Worm (Caenorhabditis elegans) whole organism, mixed stage, embryonic: ENCODE results near the gene M163.7.

Experiments used
- M03D4.4 ChIP-seq: sonication (generic microtip); optimal IDR thresholded peaks from 2 replicates; lab custom pipeline; 2017; ENCODE audit warnings: mild to moderate bottlenecking, missing genetic modification characterization, missing compliant biosample characterization
- bed-3 ChIP-seq: fragments of 200-800 bp; sonication (Bioruptor generic); optimal IDR thresholded peaks from 3 replicates; lab custom pipeline; 2018; ENCODE audit warnings: mild to moderate bottlenecking, missing genetic modification characterization, moderate library complexity, missing compliant biosample characterization
- blmp-1 ChIP-seq: fragments of 150-350 bp; optimal IDR thresholded peaks from 2 replicates; lab custom pipeline; 2014; ENCODE audit warnings: missing biosample characterization, missing genetic modification characterization
- ceh-39 ChIP-seq: fragments of 150-350 bp; optimal IDR thresholded peaks from 2 replicates; lab custom pipeline; 2014; ENCODE audit warnings: missing biosample characterization, missing genetic modification characterization
- ceh-43 ChIP-seq: fragments of 200-800 bp; sonication (Bioruptor generic); optimal IDR thresholded peaks from 2 replicates; lab custom pipeline; 2018; ENCODE audit warnings: mild to moderate bottlenecking, missing genetic modification characterization, moderate library complexity, missing compliant biosample characterization
- ceh-83 ChIP-seq: fragments of 200-800 bp; sonication (Bioruptor generic); optimal IDR thresholded peaks from 2 replicates; lab custom pipeline; 2018; ENCODE audit warnings: mild to moderate bottlenecking, missing genetic modification characterization, missing compliant biosample characterization
- ces-1 ChIP-seq: fragments of 150-350 bp; optimal IDR thresholded peaks from 2 replicates; lab custom pipeline; 2014; ENCODE audit warnings: missing biosample characterization, missing genetic modification reagents, missing genetic modification characterization
- cnd-1 ChIP-seq: fragments of 200-800 bp; sonication (Bioruptor generic); optimal IDR thresholded peaks from 2 replicates; lab custom pipeline; 2018; ENCODE audit warnings: mild to moderate bottlenecking, missing genetic modification characterization, missing compliant biosample characterization
- drap-1 ChIP-seq: fragments of 200-800 bp; sonication (Bioruptor generic); optimal IDR thresholded peaks from 3 replicates; lab custom pipeline; 2018; ENCODE audit warnings: mild to moderate bottlenecking, missing genetic modification characterization, missing compliant biosample characterization
- elt-1 ChIP-seq: sonication (generic microtip); optimal IDR thresholded peaks from 2 replicates; lab custom pipeline; 2017; ENCODE audit warnings: missing genetic modification characterization, mild to moderate bottlenecking, missing compliant biosample characterization, antibody characterized with exemption, moderate library complexity, borderline replicate concordance; ENCODE audit not compliant: insufficient read depth
- elt-3 ChIP-seq: fragments of 150-350 bp; optimal IDR thresholded peaks from 2 replicates; lab custom pipeline; 2014; ENCODE audit warnings: missing biosample characterization, missing genetic modification characterization
- flh-1 ChIP-seq: fragments of 200-800 bp; sonication (Bioruptor generic); optimal IDR thresholded peaks from 2 replicates; lab custom pipeline; 2018; ENCODE audit warnings: mild to moderate bottlenecking, missing genetic modification characterization, moderate library complexity, missing compliant biosample characterization
- ham-2 ChIP-seq: fragments of 200-800 bp; sonication (Bioruptor generic); optimal IDR thresholded peaks from 2 replicates; lab custom pipeline; 2018; ENCODE audit warnings: mild to moderate bottlenecking, missing genetic modification characterization, missing compliant biosample characterization
- hlh-1 ChIP-seq: fragments of 150-350 bp; optimal IDR thresholded peaks from 2 replicates; lab custom pipeline; 2014; ENCODE audit warnings: missing biosample characterization, missing genetic modification reagents, missing genetic modification characterization
- lin-13 ChIP-seq: fragments of 150-350 bp; optimal IDR thresholded peaks from 2 replicates; lab custom pipeline; 2014; ENCODE audit warnings: missing biosample characterization, missing genetic modification characterization
- lin-32 ChIP-seq: fragments of 200-800 bp; sonication (Bioruptor generic); optimal IDR thresholded peaks from 2 replicates; lab custom pipeline; 2018; ENCODE audit warnings: mild to moderate bottlenecking, missing genetic modification characterization, missing compliant biosample characterization
- lsy-2 ChIP-seq: fragments of 150-350 bp; optimal IDR thresholded peaks from 2 replicates; lab custom pipeline; 2014; ENCODE audit warnings: missing biosample characterization, missing genetic modification characterization
- mab-5 ChIP-seq: fragments of 150-350 bp; optimal IDR thresholded peaks from 2 replicates; lab custom pipeline; 2014; ENCODE audit warnings: missing biosample characterization, missing genetic modification characterization
- mep-1 ChIP-seq: fragments of 150-350 bp; optimal IDR thresholded peaks from 2 replicates; lab custom pipeline; 2017; ENCODE audit warnings: missing biosample characterization, missing genetic modification reagents, missing genetic modification characterization, inconsistent platforms
- mls-2 ChIP-seq: sonication (generic microtip); optimal IDR thresholded peaks from 2 replicates; lab custom pipeline; 2016; ENCODE audit warnings: mild to moderate bottlenecking, missing genetic modification characterization, moderate library complexity, missing compliant biosample characterization
- nhr-2 ChIP-seq: fragments of 150-350 bp; optimal IDR thresholded peaks from 2 replicates; lab custom pipeline; 2014; ENCODE audit warnings: missing biosample characterization, missing genetic modification characterization
- nhr-237 ChIP-seq: fragments of 150-350 bp; optimal IDR thresholded peaks from 2 replicates; lab custom pipeline; 2014; ENCODE audit warnings: missing biosample characterization, missing genetic modification characterization
- nhr-28 ChIP-seq: fragments of 150-350 bp; optimal IDR thresholded peaks from 2 replicates; lab custom pipeline; 2014; ENCODE audit warnings: missing biosample characterization, missing genetic modification characterization
- nhr-76 ChIP-seq: sonication (generic microtip); optimal IDR thresholded peaks from 2 replicates; lab custom pipeline; 2017; ENCODE audit warnings: missing biosample characterization, missing genetic modification characterization
- pha-4 ChIP-seq: fragments of 150-350 bp; optimal IDR thresholded peaks from 2 replicates; lab custom pipeline; 2018; ENCODE audit warnings: missing biosample characterization, missing genetic modification reagents, missing genetic modification characterization
- sem-2 ChIP-seq: fragments of 200-800 bp; sonication (Bioruptor generic); optimal IDR thresholded peaks from 2 replicates; lab custom pipeline; 2018; ENCODE audit warnings: mild to moderate bottlenecking, missing genetic modification characterization, missing compliant biosample characterization
- snpc-4 ChIP-seq: fragments of 150-350 bp; optimal IDR thresholded peaks from 2 replicates; lab custom pipeline; 2014; ENCODE audit warnings: missing biosample characterization, missing genetic modification characterization
- sptf-1 ChIP-seq: sonication (generic microtip); optimal IDR thresholded peaks from 2 replicates; lab custom pipeline; 2017; ENCODE audit warnings: mild to moderate bottlenecking, missing genetic modification characterization, moderate library complexity, missing compliant biosample characterization
- tbx-8 ChIP-seq: fragments of 200-800 bp; sonication (Bioruptor generic); optimal IDR thresholded peaks from 2 replicates; lab custom pipeline; 2018; ENCODE audit warnings: mild to moderate bottlenecking, missing genetic modification characterization, moderate library complexity, missing compliant biosample characterization
- unc-120 ChIP-seq: sonication (generic microtip); optimal IDR thresholded peaks from 2 replicates; lab custom pipeline; 2017; ENCODE audit warnings: missing genetic modification characterization, missing compliant biosample characterization; ENCODE audit not compliant: poor library complexity, severe bottlenecking
- unc-39 ChIP-seq: fragments of 150-350 bp; optimal IDR thresholded peaks from 2 replicates; lab custom pipeline; 2014; ENCODE audit warnings: missing biosample characterization, missing genetic modification characterization
- unc-62 ChIP-seq: fragments of 150-350 bp; optimal IDR thresholded peaks from 2 replicates; lab custom pipeline; 2014; ENCODE audit warnings: missing biosample characterization, missing genetic modification reagents, missing genetic modification characterization
- zip-8 ChIP-seq: fragments of 150-350 bp; optimal IDR thresholded peaks from 2 replicates; lab custom pipeline; 2014; ENCODE audit warnings: missing biosample characterization, missing genetic modification characterization
- ztf-11 ChIP-seq: fragments of 150-350 bp; optimal IDR thresholded peaks from 2 replicates; lab custom pipeline; 2014; ENCODE audit warnings: missing biosample characterization, missing genetic modification characterization

M163.7 gene

ce11 chrX:14476625-14477257 lies 12.1 kb downstream of the M163.7 start:
- TF ChIP-seq snpc-4 (tag; lab: Kevin White, UChicago): no peak
- peak; percentile 51 for TF ChIP-seq zip-8

- TF ChIP-seq cnd-1 (tag; lab: Kevin White, UChicago): no peak
- no peak for TF ChIP-seq elt-1
- no peak for TF ChIP-seq mab-5 (tag; lab: Kevin White, UChicago)
- TF ChIP-seq sem-2 (GFP tag; lab: Kevin White, UChicago): no peak
- no peak for TF ChIP-seq flh-1
- TF ChIP-seq lin-13 (tag; lab: Kevin White, UChicago): no peak
- no peak for TF ChIP-seq hlh-1 (tag; lab: Kevin White, UChicago)
- TF ChIP-seq nhr-28 (tag; lab: Kevin White, UChicago): no peak
- no peak for TF ChIP-seq drap-1 (GFP tag; lab: Kevin White, UChicago)
- no peak for TF ChIP-seq M03D4.4 (tag; lab: Kevin White, UChicago)
- no peak for TF ChIP-seq bed-3 (GFP tag; lab: Kevin White, UChicago)
- no peak for TF ChIP-seq lin-32 (GFP tag; lab: Kevin White, UChicago)
- no peak for TF ChIP-seq pha-4 (tag; lab: Kevin White, UChicago)
- TF ChIP-seq unc-39 (tag; lab: Kevin White, UChicago): no peak
- no peak for TF ChIP-seq snpc-4 (tag; lab: Kevin White, UChicago)
Measured at ce11 chrX:14477338-14477737, 12.7 kb downstream of the M163.7 start.

- no peak for TF ChIP-seq snpc-4 (tag; lab: Kevin White, UChicago)
- TF ChIP-seq elt-1: no peak
- no peak for TF ChIP-seq ceh-83 (GFP tag; lab: Kevin White, UChicago)
- TF ChIP-seq nhr-76: no peak
- no peak for TF ChIP-seq flh-1
- no peak for TF ChIP-seq tbx-8 (GFP tag; lab: Kevin White, UChicago)
- TF ChIP-seq mab-5 (tag; lab: Kevin White, UChicago): no peak
- TF ChIP-seq ham-2 (GFP tag; lab: Kevin White, UChicago): no peak
- no peak for TF ChIP-seq nhr-237 (tag; lab: Kevin White, UChicago)
- TF ChIP-seq pha-4 (tag; lab: Kevin White, UChicago): no peak
- no peak for TF ChIP-seq ceh-43 (GFP tag; lab: Kevin White, UChicago)
- TF ChIP-seq lin-13 (tag; lab: Kevin White, UChicago): no peak
- TF ChIP-seq nhr-2 (tag; lab: Kevin White, UChicago): no peak
Measured at ce11 chrX:14478193-14478592, 13.6 kb downstream of the M163.7 start.

ce11 chrX:14478743-14479428 lies 14.3 kb downstream of the M163.7 start, which contains the start of gene M163.11:
M163.11 (plus strand) TSS chrX:14479378.
- TF ChIP-seq unc-39 (tag; lab: Kevin White, UChicago) (no peak), unc-120 (tag; lab: Kevin White, UChicago) (peak; percentile 55)

ce11 chrX:14480248-14480647 lies 15.6 kb downstream of the M163.7 start, which contains the start of gene gfi-3:
gfi-3 (plus strand) TSS chrX:14480572.
- TF ChIP-seq ces-1 (GFP tag; lab: Kevin White, UChicago): peak; percentile 18
- peak; percentile 41 for TF ChIP-seq unc-120 (tag; lab: Kevin White, UChicago)
- TF ChIP-seq sem-2 (GFP tag; lab: Kevin White, UChicago): no peak
- peak; percentile 59 for TF ChIP-seq lsy-2 (tag; lab: Kevin White, UChicago)
- peak; percentile 80 for TF ChIP-seq sptf-1 (tag; lab: Kevin White, UChicago)
- peak; percentile 8 for TF ChIP-seq unc-62 (GFP tag; lab: Kevin White, UChicago)
- TF ChIP-seq mab-5 (tag; lab: Kevin White, UChicago): no peak
- no peak for TF ChIP-seq ceh-39 (tag; lab: Kevin White, UChicago)
- TF ChIP-seq mls-2 (tag; lab: Kevin White, UChicago): peak; percentile 5
- no peak for TF ChIP-seq nhr-2 (tag; lab: Kevin White, UChicago)
- no peak for TF ChIP-seq nhr-28 (tag; lab: Kevin White, UChicago)
- TF ChIP-seq elt-3: no peak
- TF ChIP-seq cnd-1 (tag; lab: Kevin White, UChicago): peak; percentile 7
- TF ChIP-seq lin-32 (GFP tag; lab: Kevin White, UChicago): no peak
- peak; percentile 34 for TF ChIP-seq mep-1
- TF ChIP-seq nhr-237 (tag; lab: Kevin White, UChicago): no peak
- TF ChIP-seq unc-39 (tag; lab: Kevin White, UChicago): no peak
- TF ChIP-seq ztf-11 (tag; lab: Kevin White, UChicago): no peak
- peak; percentile 82 for TF ChIP-seq lin-13 (tag; lab: Kevin White, UChicago)
- no peak for TF ChIP-seq tbx-8 (GFP tag; lab: Kevin White, UChicago)
- peak; percentile 57 for TF ChIP-seq ham-2 (GFP tag; lab: Kevin White, UChicago)
- no peak for TF ChIP-seq elt-1
- TF ChIP-seq blmp-1 (tag; lab: Kevin White, UChicago): no peak
- TF ChIP-seq hlh-1 (tag; lab: Kevin White, UChicago): peak; percentile 37
- TF ChIP-seq drap-1 (GFP tag; lab: Kevin White, UChicago): peak; percentile 55
- TF ChIP-seq bed-3 (GFP tag; lab: Kevin White, UChicago): no peak
- TF ChIP-seq ceh-43 (GFP tag; lab: Kevin White, UChicago): no peak
- TF ChIP-seq pha-4 (tag; lab: Kevin White, UChicago): peak; percentile 30
- TF ChIP-seq snpc-4 (tag; lab: Kevin White, UChicago): no peak
- peak; percentile 75 for TF ChIP-seq M03D4.4 (tag; lab: Kevin White, UChicago)
